Worm (Caenorhabditis elegans) whole organism, L1 larva: ENCODE data around the gene F18E3.11.

Experiments
- nhr-90 ChIP-seq: sonication (generic microtip); optimal IDR thresholded peaks from 2 replicates; lab custom pipeline; 2016; ENCODE audit warnings: mild to moderate bottlenecking, missing genetic modification characterization, missing compliant biosample characterization; ENCODE audit not compliant: poor library complexity
- pqm-1 ChIP-seq: sonication (generic microtip); optimal IDR thresholded peaks from 3 replicates; lab custom pipeline; 2017; ENCODE audit warnings: missing biosample characterization, missing genetic modification characterization
- unc-130 ChIP-seq: fragments of 150-350 bp; optimal IDR thresholded peaks from 2 replicates; lab custom pipeline; 2017; ENCODE audit warnings: missing biosample characterization, missing genetic modification characterization, inconsistent platforms

DNA sequence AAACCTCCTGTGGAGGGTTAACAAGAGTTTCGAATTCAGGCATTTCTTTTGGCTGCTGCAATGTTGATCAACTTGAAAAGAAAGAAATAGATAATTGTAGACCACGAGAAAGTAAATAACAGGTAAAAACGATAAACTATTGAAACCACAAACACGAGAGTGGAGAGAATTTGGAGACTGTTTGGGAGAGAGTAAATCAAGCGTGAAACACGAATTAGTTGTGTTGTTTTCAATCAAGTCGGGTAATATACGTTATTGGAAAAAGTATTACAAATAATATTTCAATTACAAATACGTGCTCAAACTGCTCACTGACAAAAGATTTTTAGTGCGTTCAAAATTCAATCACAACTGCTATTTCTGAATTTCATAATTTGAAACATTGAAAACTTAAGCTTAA, 32.3 kb upstream of the F18E3.11 start, which contains the start of gene C03G6.17:
- TF ChIP-seq pqm-1 (no peak), nhr-90 (tag; lab: Kevin White, UChicago) (no peak), unc-130 (no peak)
